Fruit fly (Drosophila melanogaster): ENCODE results near the gene CG3061.

CG3061 gene

DNA sequence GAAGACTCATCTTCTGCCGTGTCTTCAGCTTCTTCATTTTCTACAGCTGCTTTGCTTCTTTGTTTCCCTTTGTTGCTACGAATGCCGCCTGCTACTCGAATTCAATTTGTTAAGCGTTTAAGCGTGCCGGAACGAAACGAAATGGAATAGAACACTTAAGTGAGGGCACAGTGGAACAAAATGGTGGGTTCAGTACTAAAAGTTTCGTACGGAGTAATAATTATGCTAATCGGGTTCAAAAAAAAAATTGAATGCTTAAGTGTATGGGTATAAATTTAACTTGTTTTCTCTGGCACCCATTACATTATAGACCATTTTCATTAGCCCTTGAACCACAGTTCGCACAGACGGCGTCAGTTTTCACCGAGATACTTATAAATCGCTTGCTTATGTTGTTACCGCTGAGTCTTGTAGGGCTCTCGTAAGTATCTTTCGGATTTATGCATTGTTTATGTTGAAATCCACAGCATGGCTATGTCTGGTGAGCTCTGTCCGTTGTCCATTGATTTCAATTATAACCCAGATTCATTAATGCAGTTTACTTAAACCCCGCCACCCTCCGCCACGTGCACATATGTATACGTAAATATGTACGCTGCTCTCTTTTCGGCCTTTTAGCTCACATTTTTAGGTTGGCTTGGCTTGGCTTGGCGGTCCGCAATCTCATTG is 19.6 kb upstream of the CG3061 start (continued):
- TF ChIP-seq cg (GFP tag; optimal IDR thresholded peaks at IDR 0.05) (no peak), tx (GFP tag; optimal IDR thresholded peaks at IDR 0.05) (peak; percentile 76), MBD-R2 (GFP tag; IDR thresholded peaks at IDR 0.05) (peak; percentile 84), CG17568 (GFP tag; optimal IDR thresholded peaks at IDR 0.05) (peak; percentile 47), CG18619 (GFP tag; optimal IDR thresholded peaks at IDR 0.05) (peak; percentile 75), CG17612 (GFP tag; IDR thresholded peaks at IDR 0.05) (peak; percentile 89), Mes4 (GFP tag; optimal IDR thresholded peaks at IDR 0.05) (peak; percentile 71), CG6854 (GFP tag; optimal IDR thresholded peaks at IDR 0.05) (peak; percentile 80), sob (GFP tag; IDR thresholded peaks at IDR 0.05) (peak; percentile 95), vfl (GFP tag; optimal IDR thresholded peaks at IDR 0.05) (no peak), E2f2 (GFP tag; IDR thresholded peaks at IDR 0.05) (peak; percentile 77), CHES-1-like (GFP tag; optimal IDR thresholded peaks at IDR 0.05) (peak; percentile 60), so (GFP tag; IDR thresholded peaks at IDR 0.05) (peak; percentile 95), B-H1 (GFP tag; IDR thresholded peaks at IDR 0.05) (peak; percentile 93), ssp (GFP tag; IDR thresholded peaks at IDR 0.05) (peak; percentile 88), fru (optimal IDR thresholded peaks at IDR 0.05) (no peak), stwl (tag; optimal IDR thresholded peaks at IDR 0.05) (peak; percentile 74), CG9817 (tag; optimal IDR thresholded peaks at IDR 0.05) (peak; percentile 35), Pdp1 (GFP tag; optimal IDR thresholded peaks at IDR 0.05) (peak; percentile 85 to 90), luna (GFP tag; optimal IDR thresholded peaks at IDR 0.05) (peak; percentile 11), CG2875 (GFP tag; optimal IDR thresholded peaks at IDR 0.05) (peak; percentile 73), CG7745 (tag; optimal IDR thresholded peaks at IDR 0.05) (no peak), en (GFP tag; optimal IDR thresholded peaks at IDR 0.05) (peak; percentile 68), CG30431 (GFP tag; optimal IDR thresholded peaks at IDR 0.05) (peak; percentile 73), CG6791 (GFP tag; IDR thresholded peaks at IDR 0.05; ENCODE audit: partially characterized antibody) (peak; percentile 76), NFAT (GFP tag; IDR thresholded peaks at IDR 0.05) (peak; percentile 91), Xbp1 (GFP tag; optimal IDR thresholded peaks at IDR 0.05) (peak; percentile 83), disco-r (GFP tag; optimal IDR thresholded peaks at IDR 0.05) (peak; percentile 78), zfh1 (GFP tag; IDR thresholded peaks at IDR 0.05) (peak; percentile 98), jing (GFP tag; optimal IDR thresholded peaks at IDR 0.05) (peak; percentile 70), CG7556 (GFP tag; optimal IDR thresholded peaks at IDR 0.05) (peak; percentile 84), CG12071 (GFP tag; optimal IDR thresholded peaks at IDR 0.05) (peak; percentile 91), HmgD (GFP tag; optimal IDR thresholded peaks at IDR 0.05) (peak; percentile 73), Ada2b (GFP tag; IDR thresholded peaks at IDR 0.05) (peak; percentile 97), sisA (GFP tag; IDR thresholded peaks at IDR 0.05) (peak; percentile 96), lab (GFP tag; optimal IDR thresholded peaks at IDR 0.05) (peak; percentile 94), eve (GFP tag; optimal IDR thresholded peaks at IDR 0.05) (peak in 1 of 2 experiments; percentile 94), usp (GFP tag; optimal IDR thresholded peaks at IDR 0.05) (no peak), bcd (GFP tag; optimal IDR thresholded peaks at IDR 0.05) (peak; percentile 93), CG17385 (GFP tag; optimal IDR thresholded peaks at IDR 0.05) (peak; percentile 78), CG18011 (GFP tag; optimal IDR thresholded peaks at IDR 0.05) (peak; percentile 52), ato (GFP tag; IDR thresholded peaks at IDR 0.05; ENCODE audit: partially characterized antibody) (peak; percentile 18; the same call in 1 of the 2 replicates), tup (GFP tag; optimal IDR thresholded peaks at IDR 0.05) (peak; percentile 34), D19A (tag; optimal IDR thresholded peaks at IDR 0.05) (peak; percentile 89), CG42726 (GFP tag; IDR thresholded peaks at IDR 0.05; ENCODE audit: partially characterized antibody) (no peak), Nf-YA (GFP tag; IDR thresholded peaks at IDR 0.05) (peak; percentile 89), dm (GFP tag; optimal IDR thresholded peaks at IDR 0.05) (peak; percentile 68), Fer3 (tag; optimal IDR thresholded peaks at IDR 0.05) (peak; percentile 91), Mad (GFP tag; optimal IDR thresholded peaks at IDR 0.05) (peak; percentile 55), az2 (GFP tag; optimal IDR thresholded peaks at IDR 0.05) (peak; percentile 86)
